Worm (Caenorhabditis elegans): ENCODE results near the gene F14F3.4.

ce11 chrX:10566775-10567174 is 45.6 kb upstream of the F14F3.4 start:
- no peak for TF ChIP-seq dpff-1 (tag; optimal IDR thresholded peaks at IDR 0.05)
- TF ChIP-seq nfya-1 (tag; optimal IDR thresholded peaks at IDR 0.05; ENCODE audit: borderline replicate concordance, insufficient read depth) = no peak
- TF ChIP-seq ceh-100 (GFP tag; IDR thresholded peaks at IDR 0.05) = no peak
- TF ChIP-seq ama-1 (optimal IDR thresholded peaks at IDR 0.05) = no peak
- no peak for TF ChIP-seq ama-1 (GFP tag; optimal IDR thresholded peaks at IDR 0.05)
- TF ChIP-seq D2030.7 (GFP tag; IDR thresholded peaks at IDR 0.05) = no peak
- no peak for TF ChIP-seq T26A5.8 (tag; optimal IDR thresholded peaks at IDR 0.05)
- TF ChIP-seq F33H1.4 (GFP tag; IDR thresholded peaks at IDR 0.05) = no peak
- no peak for TF ChIP-seq ceh-40 (GFP tag; IDR thresholded peaks at IDR 0.05)

Measured in whole organism, young adult.